Worm (Caenorhabditis elegans): ENCODE results near the gene nhr-10.
A peak's percentile ranks its signal among the peaks of the same experiment; 100 is the strongest.

The nhr-10 gene

ce11 chrIII:7076386-7076785 lies 38.9 kb downstream of the nhr-10 start, which contains the start of gene ZK418.13:
Gene ZK418.13 (minus strand): TSS chrIII:7076486.
- no peak for TF ChIP-seq W03F9.2 (tag; optimal IDR thresholded peaks at IDR 0.05)
- TF ChIP-seq him-1 (tag; optimal IDR thresholded peaks at IDR 0.05): no peak

DNA sequence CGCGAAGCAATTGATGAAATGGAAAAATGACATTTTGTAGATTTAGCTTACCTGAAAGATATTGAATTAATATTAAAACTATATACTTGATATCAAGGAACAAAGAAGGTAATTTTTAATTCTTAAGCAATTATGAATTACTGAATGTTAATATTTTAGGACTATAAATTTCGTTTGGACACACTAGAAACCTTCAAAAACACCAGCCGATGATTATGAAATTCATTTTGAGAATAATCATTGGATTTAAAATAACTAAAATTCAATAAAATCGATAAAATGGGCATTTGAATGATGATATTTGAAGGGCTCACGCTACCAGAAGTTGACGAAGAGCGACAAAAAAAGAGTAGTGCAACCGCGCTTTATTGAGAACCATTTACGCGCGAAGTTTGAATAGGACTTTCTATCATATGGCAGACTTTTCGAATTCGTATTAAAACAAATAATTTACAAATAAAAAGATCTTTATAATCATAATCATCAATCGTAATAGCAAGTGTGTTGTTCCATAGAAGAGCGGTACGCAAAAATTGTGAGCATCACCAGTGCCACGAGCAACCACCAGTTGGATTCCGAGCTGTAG lies 41.3 kb downstream of the nhr-10 start, which contains the start of gene ZK418.5:
ZK418.5 (minus strand) TSS at position 51 of the 586 bp plus-strand sequence.
- TF ChIP-seq W03F9.2 (tag; optimal IDR thresholded peaks at IDR 0.05) (no peak), him-1 (tag; optimal IDR thresholded peaks at IDR 0.05) (no peak), dao-5 (tag; optimal IDR thresholded peaks at IDR 0.05) (no peak)

- no peak for TF ChIP-seq him-1 (tag; optimal IDR thresholded peaks at IDR 0.05)
- TF ChIP-seq dao-5 (tag; optimal IDR thresholded peaks at IDR 0.05): no peak
- TF ChIP-seq W03F9.2 (tag; optimal IDR thresholded peaks at IDR 0.05): no peak
These were observed 42.8 kb downstream of the nhr-10 start, which contains the start of gene lin-37 for ce11 chrIII:7072452-7072851. Gene lin-37 (minus strand): TSS chrIII:7072552.

ce11 chrIII:7069981-7070380 lies 45.3 kb downstream of the nhr-10 start, which contains the start of gene tmem-17:
Gene tmem-17 (plus strand): TSS chrIII:7070281.
- no peak for TF ChIP-seq dao-5 (tag; optimal IDR thresholded peaks at IDR 0.05)
- no peak for TF ChIP-seq W03F9.2 (tag; optimal IDR thresholded peaks at IDR 0.05)
- TF ChIP-seq him-1 (tag; optimal IDR thresholded peaks at IDR 0.05): no peak

- TF ChIP-seq him-1 (tag; optimal IDR thresholded peaks at IDR 0.05) (no peak), W03F9.2 (tag; optimal IDR thresholded peaks at IDR 0.05) (peak; percentile 34)
These were observed 46.6 kb downstream of the nhr-10 start, which contains the start of the genes ubc-18 and R01H2.8 for ce11 chrIII:7068520-7069113. Gene ubc-18 (minus strand): TSS chrIII:7068570. Gene R01H2.8 (plus strand): TSS chrIII:7069063.

DNA sequence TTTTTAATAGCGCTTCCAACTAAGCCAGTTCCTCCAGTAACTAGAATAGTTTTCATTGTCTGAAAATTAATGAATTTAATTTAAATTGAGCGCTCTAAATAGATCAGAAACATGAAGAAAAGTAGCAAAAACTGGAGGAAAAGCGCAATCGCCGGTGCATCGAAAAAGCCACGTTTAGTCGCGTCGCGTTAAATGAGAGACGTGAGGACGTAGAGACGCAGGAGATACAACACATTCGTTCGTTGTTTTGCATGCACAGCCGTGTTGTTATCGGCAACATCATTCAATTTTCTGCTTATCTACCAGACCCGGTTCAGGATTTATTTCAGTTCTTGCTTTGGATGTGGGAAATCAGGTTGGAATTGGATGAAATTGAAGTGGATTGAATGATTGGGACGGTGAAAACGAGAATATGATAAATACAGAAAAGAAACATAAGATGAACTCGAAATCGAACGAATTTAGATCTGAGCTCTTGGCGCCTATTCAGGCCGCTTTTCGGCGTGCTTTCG lies 47.8 kb downstream of the nhr-10 start, which contains the start of gene ger-1:
ger-1 (minus strand) TSS at position 93 of the 512 bp plus-strand sequence.
- TF ChIP-seq him-1 (tag; optimal IDR thresholded peaks at IDR 0.05) (no peak), dao-5 (tag; optimal IDR thresholded peaks at IDR 0.05) (no peak), W03F9.2 (tag; optimal IDR thresholded peaks at IDR 0.05) (no peak)

DNA sequence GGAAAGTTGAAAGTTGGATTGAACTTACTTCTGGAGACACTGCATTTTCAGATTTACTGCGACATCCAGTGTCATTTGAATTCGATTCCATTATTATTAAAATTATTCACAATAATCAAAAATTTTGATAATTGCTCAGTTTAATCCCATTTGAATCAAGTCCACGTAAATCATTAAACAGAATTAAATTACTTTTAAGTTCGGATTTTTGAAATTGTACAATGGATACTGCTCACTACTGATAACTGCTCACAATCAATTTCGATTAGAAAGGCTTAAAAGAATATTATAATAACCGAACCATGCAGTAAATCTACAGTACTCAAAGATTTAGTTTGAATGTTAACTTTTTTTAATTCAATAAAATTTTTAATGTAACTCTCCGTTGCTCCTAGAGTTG lies 51.1 kb downstream of the nhr-10 start, which contains the start of gene R01H2.4:
R01H2.4 (minus strand) TSS at position 101 of the 400 bp plus-strand sequence.
- TF ChIP-seq dao-5 (tag; optimal IDR thresholded peaks at IDR 0.05) (no peak), him-1 (tag; optimal IDR thresholded peaks at IDR 0.05) (no peak), W03F9.2 (tag; optimal IDR thresholded peaks at IDR 0.05) (no peak)

DNA sequence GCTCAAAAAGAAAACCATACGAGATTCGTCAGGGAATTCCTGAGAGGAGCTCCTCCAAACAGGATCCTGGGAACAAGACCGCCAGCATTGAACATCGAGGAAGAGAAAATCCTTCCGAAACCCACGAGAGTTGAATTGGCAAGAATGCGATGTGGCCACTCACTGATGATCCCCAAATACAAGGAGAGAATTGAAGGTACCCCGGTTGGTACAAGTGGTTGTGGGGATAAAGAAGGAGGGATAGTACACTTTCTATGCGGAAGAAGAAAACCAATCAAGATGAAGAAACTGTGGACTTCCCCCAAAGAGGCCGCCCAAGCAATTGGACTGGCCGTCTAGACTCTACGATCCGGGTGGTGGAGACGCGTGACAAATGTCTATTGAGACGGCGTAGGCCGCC lies 52.2 kb downstream of the nhr-10 start:
- TF ChIP-seq him-1 (tag; optimal IDR thresholded peaks at IDR 0.05) (no peak), dao-5 (tag; optimal IDR thresholded peaks at IDR 0.05) (no peak), W03F9.2 (tag; optimal IDR thresholded peaks at IDR 0.05) (no peak)

ce11 chrIII:7062580-7062979 lies 52.7 kb downstream of the nhr-10 start, which contains the start of gene R01H2.1:
Gene R01H2.1 (plus strand): TSS chrIII:7062880.
- TF ChIP-seq W03F9.2 (tag; optimal IDR thresholded peaks at IDR 0.05) (no peak), him-1 (tag; optimal IDR thresholded peaks at IDR 0.05) (no peak), dao-5 (tag; optimal IDR thresholded peaks at IDR 0.05) (no peak)

Data from whole organism, L4/young adult.